Worm (Caenorhabditis elegans): Measurements from ENCODE around the gene moc-2.

DNA sequence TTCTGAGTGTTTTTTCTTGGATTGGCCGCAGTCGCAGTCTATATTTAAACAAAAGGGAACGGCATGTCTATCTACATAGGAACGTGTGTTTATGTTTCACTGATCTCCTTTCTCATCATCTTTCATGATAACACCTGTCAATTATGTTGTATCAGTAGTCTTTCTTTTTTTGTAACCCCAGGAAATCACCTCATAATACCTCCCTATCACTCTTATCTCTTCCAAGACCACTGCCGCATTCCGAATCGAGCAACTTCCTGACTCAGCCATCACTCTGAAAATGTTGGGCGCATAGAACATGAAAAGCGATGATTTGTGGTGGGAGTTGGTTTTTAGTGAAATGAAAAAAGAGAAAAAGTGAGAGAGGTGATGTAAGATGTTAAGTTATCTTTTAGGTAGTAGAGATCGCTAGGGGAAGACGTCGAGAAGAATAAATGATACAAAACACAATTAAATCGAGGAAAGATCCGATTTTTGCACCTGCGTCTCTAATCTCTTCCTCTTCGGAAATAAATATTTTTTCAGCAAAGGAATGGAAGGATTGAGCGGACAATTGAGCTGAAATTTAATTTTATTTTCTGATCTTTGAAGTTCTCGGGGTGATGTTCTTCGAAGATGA is 19.0 kb upstream of the moc-2 start:
- TF ChIP-seq tra-4 (tag; optimal IDR thresholded peaks at IDR 0.05) (no peak), ceh-36 (tag; optimal IDR thresholded peaks at IDR 0.05) (no peak)

All from whole organism, early embryonic.